Worm (Caenorhabditis elegans) whole organism, L1 larva: ENCODE results near the gene nhr-167.

Experiments
- ama-1 ChIP-seq: fragments of 150-350 bp; optimal IDR thresholded peaks from 2 replicates; lab custom pipeline; 2014
- ceh-82 ChIP-seq, 3 experiments: fragments of 150-350 bp in 1 of 3; sonication (generic microtip) in 2 of 3; optimal IDR thresholded peaks; 2 replicates each; lab custom pipeline; 2014 to 2017; ENCODE audit warnings: missing biosample characterization in 3 of 3, missing genetic modification characterization in 3 of 3
- fos-1 ChIP-seq: fragments of 150-350 bp; optimal IDR thresholded peaks from 2 replicates; lab custom pipeline; 2014; ENCODE audit warnings: missing biosample characterization, missing genetic modification characterization
- lin-13 ChIP-seq: fragments of 150-350 bp; optimal IDR thresholded peaks from 2 replicates; lab custom pipeline; 2014; ENCODE audit warnings: missing biosample characterization, missing genetic modification reagents, missing genetic modification characterization
- sptf-1 ChIP-seq: fragments of 150-350 bp; optimal IDR thresholded peaks from 2 replicates; lab custom pipeline; 2014; ENCODE audit warnings: missing biosample characterization, missing genetic modification characterization
- unc-98 ChIP-seq: fragments of 200-800 bp; sonication (Bioruptor generic); IDR thresholded peaks from 2 replicates; pipeline ENCODE4 v1.3.6; 2022; ENCODE audit warnings: missing genetic modification characterization, missing compliant biosample characterization

- TF ChIP-seq fos-1 = no peak
- TF ChIP-seq ceh-82 (tag; optimal IDR thresholded peaks at IDR 0.05; lab: Kevin White, UChicago) = no peak
- TF ChIP-seq sptf-1 (tag; lab: Kevin White, UChicago) = no peak
- no peak for TF ChIP-seq ama-1
- TF ChIP-seq unc-98 (GFP tag; lab: Robert Waterston, UW) = no peak
- no peak for TF ChIP-seq lin-13 (GFP tag; lab: Kevin White, UChicago)
These were observed 40.6 kb upstream of the nhr-167 start for ce11 chrX:12022496-12022895.
